Fruit fly (Drosophila melanogaster): ENCODE measurements around the gene CG14683.

Gene CG14683

dm6 chr3R:10675101-10675500, 21.3 kb upstream of the CG14683 start (continued):
- TF ChIP-seq CG13424 (tag; optimal IDR thresholded peaks at IDR 0.05) (peak; percentile 24), CG15073 (GFP tag; optimal IDR thresholded peaks at IDR 0.05) (no peak), gem (tag; optimal IDR thresholded peaks at IDR 0.05) (peak; percentile 28), CHES-1-like (GFP tag; optimal IDR thresholded peaks at IDR 0.05) (peak; percentile 26), CG2116 (GFP tag; optimal IDR thresholded peaks at IDR 0.05) (peak; percentile 19), CG7839 (tag; optimal IDR thresholded peaks at IDR 0.05) (peak; percentile 30), sens-2 (GFP tag; IDR thresholded peaks at IDR 0.05) (no peak), ftz-f1 (GFP tag; optimal IDR thresholded peaks at IDR 0.05) (peak; percentile 76), CG10274 (GFP tag; optimal IDR thresholded peaks at IDR 0.05) (no peak), Med (GFP tag) (peak; percentile 93), Pdp1 (GFP tag; optimal IDR thresholded peaks at IDR 0.05) (peak in 1 of 2 experiments; percentile 18), CG1602 (GFP tag; optimal IDR thresholded peaks at IDR 0.05) (no peak), CG12769 (tag; optimal IDR thresholded peaks at IDR 0.05) (peak; percentile 59), CG14965 (GFP tag; optimal IDR thresholded peaks at IDR 0.05; ENCODE audit: borderline replicate concordance) (peak; percentile 24), Scr (GFP tag; IDR thresholded peaks at IDR 0.05; ENCODE audit: partially characterized antibody) (peak; percentile 75), aop (GFP tag; IDR thresholded peaks at IDR 0.05) (no peak), Hey (tag; optimal IDR thresholded peaks at IDR 0.05) (no peak), Hmr (GFP tag; optimal IDR thresholded peaks at IDR 0.05) (peak; percentile 88), CG4360 (GFP tag; IDR thresholded peaks at IDR 0.05) (no peak), CG6654 (GFP tag; optimal IDR thresholded peaks at IDR 0.05) (no peak), Blimp-1 (GFP tag; optimal IDR thresholded peaks at IDR 0.05) (peak; percentile 17), btn (GFP tag; optimal IDR thresholded peaks at IDR 0.05) (no peak), CG9609 (GFP tag; optimal IDR thresholded peaks at IDR 0.05) (peak; percentile 30), CG17385 (GFP tag; optimal IDR thresholded peaks at IDR 0.05) (no peak), hkb (optimal IDR thresholded peaks at IDR 0.05) (no peak), hkb (GFP tag; IDR thresholded peaks at IDR 0.05) (no peak), ERR (GFP tag; optimal IDR thresholded peaks at IDR 0.05) (peak; percentile 27), mirr (GFP tag; optimal IDR thresholded peaks at IDR 0.05) (peak; percentile 65), MTF-1 (GFP tag; optimal IDR thresholded peaks at IDR 0.05; ENCODE audit: borderline replicate concordance) (no peak), CG10543 (GFP tag; optimal IDR thresholded peaks at IDR 0.05) (peak; percentile 37), abd-A (tag; optimal IDR thresholded peaks at IDR 0.05) (no peak), Sry-δ (GFP tag; optimal IDR thresholded peaks at IDR 0.05) (peak; percentile 52), PHDP (tag; optimal IDR thresholded peaks at IDR 0.05) (peak; percentile 31), BEAF-32 (GFP tag; optimal IDR thresholded peaks at IDR 0.05) (peak; percentile 87), tap (tag; optimal IDR thresholded peaks at IDR 0.05) (no peak), Optix (GFP tag; IDR thresholded peaks at IDR 0.05) (no peak), pfk (GFP tag; optimal IDR thresholded peaks at IDR 0.05) (no peak), CG6683 (GFP tag; optimal IDR thresholded peaks at IDR 0.05) (peak; percentile 67), eyg (GFP tag; optimal IDR thresholded peaks at IDR 0.05) (no peak), CG2712 (tag; optimal IDR thresholded peaks at IDR 0.05) (peak; percentile 65), HmgZ (tag; optimal IDR thresholded peaks at IDR 0.05) (peak; percentile 93), CG6254 (GFP tag; optimal IDR thresholded peaks at IDR 0.05) (no peak), Chrac-16 (GFP tag; optimal IDR thresholded peaks at IDR 0.05) (no peak), lbe (GFP tag; optimal IDR thresholded peaks at IDR 0.05) (peak; percentile 47), toy (GFP tag; IDR thresholded peaks at IDR 0.05) (no peak), CG1024 (GFP tag; IDR thresholded peaks at IDR 0.05) (no peak), CG12391 (tag; optimal IDR thresholded peaks at IDR 0.05) (peak; percentile 30), Jarid2 (GFP tag; optimal IDR thresholded peaks at IDR 0.05) (peak; percentile 30), CG17328 (GFP tag; IDR thresholded peaks at IDR 0.05) (no peak), lola (GFP tag; optimal IDR thresholded peaks at IDR 0.05) (peak in 1 of 3 experiments; percentile 13)

Data from whole organism, embryonic.